Worm (Caenorhabditis elegans): Measurements from ENCODE around the gene Y116F11A.3.

- TF ChIP-seq lsy-2 (tag; optimal IDR thresholded peaks at IDR 0.05): no peak
- no peak for TF ChIP-seq unc-39 (tag; optimal IDR thresholded peaks at IDR 0.05)
- TF ChIP-seq zag-1 (tag; optimal IDR thresholded peaks at IDR 0.05): no peak
- TF ChIP-seq unc-62 (GFP tag; optimal IDR thresholded peaks at IDR 0.05): no peak
- no peak for TF ChIP-seq lin-11 (tag; optimal IDR thresholded peaks at IDR 0.05)
- TF ChIP-seq ceh-82 (tag; optimal IDR thresholded peaks at IDR 0.05): no peak
- TF ChIP-seq snpc-4 (tag; optimal IDR thresholded peaks at IDR 0.05): no peak
- TF ChIP-seq R02D3.7 (tag; optimal IDR thresholded peaks at IDR 0.05): no peak
Measured at ce11 chrV:19754331-19754730, 25.5 kb downstream of the Y116F11A.3 start.

All from whole organism, L2 larva.